Worm (Caenorhabditis elegans) whole organism, L3 larva: ENCODE results near the gene srw-115.
"Not testable (repeated sequence)": the region's sequence is repeated elsewhere in the genome, so short reads cannot be mapped to it uniquely, and the experiment has no call there.

ENCODE experiments used
- R02D3.7 ChIP-seq: fragments of 150-350 bp; optimal IDR thresholded peaks from 2 replicates; lab custom pipeline; 2014; ENCODE audit warnings: missing biosample characterization, missing genetic modification characterization
- ZK546.5 ChIP-seq: sonication (generic microtip); optimal IDR thresholded peaks from 2 replicates; lab custom pipeline; 2017; ENCODE audit warnings: missing biosample characterization, missing genetic modification characterization
- aly-2 ChIP-seq: fragments of 150-350 bp; optimal IDR thresholded peaks from 2 replicates; lab custom pipeline; 2014; ENCODE audit warnings: missing biosample characterization, missing genetic modification characterization
- ama-1 ChIP-seq: fragments of 150-350 bp; optimal IDR thresholded peaks from 2 replicates; lab custom pipeline; 2018
- ceh-16 ChIP-seq: sonication (generic microtip); optimal IDR thresholded peaks from 2 replicates; lab custom pipeline; 2017; ENCODE audit warnings: missing biosample characterization, missing genetic modification characterization
- ceh-82 ChIP-seq: fragments of 150-350 bp; optimal IDR thresholded peaks from 2 replicates; lab custom pipeline; 2014; ENCODE audit warnings: missing biosample characterization, missing genetic modification characterization
- ceh-9 ChIP-seq: sonication (generic microtip); optimal IDR thresholded peaks from 2 replicates; lab custom pipeline; 2018; ENCODE audit warnings: missing biosample characterization, missing genetic modification characterization
- egl-27 ChIP-seq: sonication (generic microtip); optimal IDR thresholded peaks from 4 replicates; lab custom pipeline; 2017; ENCODE audit warnings: missing biosample characterization, missing genetic modification reagents, missing genetic modification characterization
- egl-5 ChIP-seq: fragments of 150-350 bp; optimal IDR thresholded peaks from 2 replicates; lab custom pipeline; 2017; ENCODE audit warnings: missing biosample characterization, missing genetic modification reagents, missing genetic modification characterization, inconsistent platforms
- elt-1 ChIP-seq: fragments of 150-350 bp; optimal IDR thresholded peaks from 2 replicates; lab custom pipeline; 2014; ENCODE audit warnings: missing biosample characterization, missing genetic modification characterization
- eor-1 ChIP-seq, 2 experiments: fragments of 150-350 bp; optimal IDR thresholded peaks; 2 replicates each; lab custom pipeline; 2014 to 2018; ENCODE audit warnings: missing biosample characterization in 2 of 2, missing genetic modification characterization in 2 of 2
- fkh-2 ChIP-seq: fragments of 150-350 bp; optimal IDR thresholded peaks from 2 replicates; lab custom pipeline; 2014; ENCODE audit warnings: missing biosample characterization, missing genetic modification reagents, missing genetic modification characterization
- fos-1 ChIP-seq: fragments of 150-350 bp; optimal IDR thresholded peaks from 2 replicates; lab custom pipeline; 2014; ENCODE audit warnings: missing biosample characterization, missing genetic modification characterization
- hmg-11 ChIP-seq: sonication (generic microtip); optimal IDR thresholded peaks from 2 replicates; lab custom pipeline; 2016; ENCODE audit warnings: missing genetic modification characterization, missing compliant biosample characterization
- jun-1 ChIP-seq: fragments of 150-350 bp; optimal IDR thresholded peaks from 2 replicates; lab custom pipeline; 2014; ENCODE audit warnings: missing biosample characterization, missing genetic modification reagents, missing genetic modification characterization
- lin-39 ChIP-seq: fragments of 150-350 bp; optimal IDR thresholded peaks from 2 replicates; lab custom pipeline; 2018; ENCODE audit warnings: missing biosample characterization, missing genetic modification reagents, missing genetic modification characterization
- lsy-12 ChIP-seq: sonication (generic microtip); optimal IDR thresholded peaks from 2 replicates; lab custom pipeline; 2016; ENCODE audit warnings: mild to moderate bottlenecking, missing genetic modification characterization, missing compliant biosample characterization
- mml-1 ChIP-seq: fragments of 150-350 bp; sonication (generic microtip); optimal IDR thresholded peaks from 3 replicates; lab custom pipeline; 2014; ENCODE audit warnings: missing biosample characterization, missing genetic modification characterization
- nfya-1 ChIP-seq: sonication (generic microtip); optimal IDR thresholded peaks from 2 replicates; lab custom pipeline; 2017; ENCODE audit warnings: missing genetic modification characterization, mild to moderate bottlenecking, missing compliant biosample characterization, antibody characterized with exemption, moderate library complexity; ENCODE audit not compliant: insufficient read depth
- nhr-11 ChIP-seq: fragments of 150-350 bp; optimal IDR thresholded peaks from 2 replicates; lab custom pipeline; 2014; ENCODE audit warnings: missing biosample characterization, missing genetic modification characterization
- nhr-25 ChIP-seq: sonication (generic microtip); optimal IDR thresholded peaks from 2 replicates; lab custom pipeline; 2017; ENCODE audit warnings: missing biosample characterization, missing genetic modification characterization
- nhr-28 ChIP-seq: fragments of 150-350 bp; optimal IDR thresholded peaks from 2 replicates; lab custom pipeline; 2014; ENCODE audit warnings: missing biosample characterization, missing genetic modification characterization
- nhr-43 ChIP-seq: sonication (generic microtip); optimal IDR thresholded peaks from 2 replicates; lab custom pipeline; 2016; ENCODE audit warnings: mild to moderate bottlenecking, missing genetic modification characterization, missing compliant biosample characterization; ENCODE audit not compliant: poor library complexity, severe bottlenecking
- nhr-67 ChIP-seq: fragments of 150-350 bp; optimal IDR thresholded peaks from 2 replicates; lab custom pipeline; 2014; ENCODE audit warnings: missing biosample characterization, missing genetic modification characterization
- nhr-77 ChIP-seq: fragments of 150-350 bp; optimal IDR thresholded peaks from 2 replicates; lab custom pipeline; 2014; ENCODE audit warnings: missing biosample characterization, missing genetic modification characterization
- sea-2 ChIP-seq: fragments of 150-350 bp; sonication (generic microtip); optimal IDR thresholded peaks from 4 replicates; lab custom pipeline; 2014; ENCODE audit warnings: missing biosample characterization, missing genetic modification reagents, missing genetic modification characterization
- snpc-4 ChIP-seq: fragments of 150-350 bp; optimal IDR thresholded peaks from 2 replicates; lab custom pipeline; 2014; ENCODE audit warnings: missing biosample characterization, missing genetic modification characterization
- tbx-2 ChIP-seq: sonication (generic microtip); optimal IDR thresholded peaks from 2 replicates; lab custom pipeline; 2016; ENCODE audit warnings: mild to moderate bottlenecking, missing genetic modification characterization, missing compliant biosample characterization
- zag-1 ChIP-seq: fragments of 150-350 bp; optimal IDR thresholded peaks from 2 replicates; lab custom pipeline; 2014; ENCODE audit warnings: missing biosample characterization, missing genetic modification characterization

The srw-115 gene

ce11 chrV:2958202-2958601, 35.5 kb downstream of the srw-115 start, which contains the start of gene srw-142:
TSS of gene srw-142 (minus strand) at chrV:2958302.
- no peak for TF ChIP-seq jun-1
- TF ChIP-seq fkh-2 (tag; lab: Kevin White, UChicago), result no peak
- TF ChIP-seq tbx-2 (tag; lab: Kevin White, UChicago), result no peak
- TF ChIP-seq eor-1 (tag; optimal IDR thresholded peaks at IDR 0.05; lab: Kevin White, UChicago), result no peak
- no peak for TF ChIP-seq nhr-28 (tag; lab: Kevin White, UChicago)
- no peak for TF ChIP-seq zag-1 (tag; lab: Kevin White, UChicago)
- TF ChIP-seq nhr-43 (tag; lab: Kevin White, UChicago), result no peak
- TF ChIP-seq nhr-11, result no peak
- TF ChIP-seq mml-1, result no peak
- no peak for TF ChIP-seq R02D3.7 (tag; lab: Kevin White, UChicago)
- TF ChIP-seq lin-39, result no peak

DNA sequence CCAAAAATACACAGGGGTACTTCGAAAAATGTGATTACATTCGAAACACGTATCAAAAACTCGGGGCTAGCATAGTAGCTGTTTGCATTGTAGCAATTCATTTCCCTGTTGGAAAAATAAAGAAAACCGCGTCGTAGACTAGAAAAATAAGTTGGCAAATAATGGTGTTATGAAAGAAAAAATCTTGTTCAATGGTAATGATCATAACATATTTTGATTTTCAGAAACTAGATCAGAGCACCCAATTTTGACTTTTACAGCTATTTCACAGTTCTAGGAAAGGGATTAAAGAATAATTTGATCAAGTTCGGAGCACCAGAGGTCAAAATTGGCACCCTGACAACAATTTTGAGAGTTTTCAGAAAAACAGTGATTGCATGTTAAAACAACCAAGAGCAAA, 38.4 kb downstream of the srw-115 start, which contains the start of gene srh-248:
srh-248 (minus strand) TSS at position 101 of the 400 bp plus-strand sequence.
- not testable (repeated sequence) for TF ChIP-seq ceh-82, tbx-2, ceh-16 (tag; lab: Kevin White, UChicago)

ce11 chrV:2952102-2952501, 41.6 kb downstream of the srw-115 start, which contains the start of gene srw-122:
TSS of gene srw-122 (minus strand) at chrV:2952202.
- TF ChIP-seq nfya-1 (tag; lab: Kevin White, UChicago); nhr-25; lsy-12 (tag; lab: Kevin White, UChicago): not testable (repeated sequence)

- TF ChIP-seq egl-27 (tag; lab: Kevin White, UChicago) (no peak), ZK546.5 (tag; lab: Kevin White, UChicago) (no peak), R02D3.7 (tag; lab: Kevin White, UChicago) (no peak), ceh-16 (tag; lab: Kevin White, UChicago) (no peak), ceh-9 (tag; lab: Kevin White, UChicago) (no peak), jun-1 (no peak), ama-1 (lab: Kevin White, UChicago) (no peak), tbx-2 (tag; lab: Kevin White, UChicago) (no peak), nhr-67 (tag; lab: Kevin White, UChicago) (no peak), ceh-82 (tag; lab: Kevin White, UChicago) (no peak), snpc-4 (tag; lab: Kevin White, UChicago) (no peak), nhr-25 (no peak)
- TF ChIP-seq, all 47 proteins: peak for 0
These were observed 48.1 kb downstream of the srw-115 start, which contains the start of gene srh-87 for ce11 chrV:2945602-2946001. TSS of gene srh-87 (minus strand) at chrV:2945702.

DNA sequence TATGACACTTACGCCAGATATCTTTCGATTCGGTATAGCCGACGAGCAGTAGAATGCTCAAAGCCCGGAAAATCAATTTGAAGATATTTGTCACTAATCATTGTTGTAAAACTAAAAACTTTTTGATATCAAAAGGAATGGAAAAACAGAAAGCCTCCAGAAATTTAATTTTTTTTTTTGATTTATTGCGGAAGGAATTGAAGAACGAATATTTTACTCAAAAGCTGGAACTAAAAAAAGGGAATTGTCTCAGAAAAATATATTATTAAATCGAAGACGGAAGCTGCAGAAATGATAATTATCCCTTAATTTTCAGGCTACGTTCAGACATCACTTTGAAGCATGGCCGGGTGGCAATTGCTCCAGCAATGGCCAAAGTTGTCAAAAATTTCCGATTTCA, 49.9 kb downstream of the srw-115 start, which contains the start of gene srw-137:
srw-137 (minus strand) TSS at position 101 of the 400 bp plus-strand sequence.
- no peak for TF ChIP-seq elt-1 (tag; lab: Kevin White, UChicago)
- TF ChIP-seq hmg-11, result no peak
- TF ChIP-seq jun-1, result no peak
- no peak for TF ChIP-seq aly-2
- no peak for TF ChIP-seq egl-5 (tag; lab: Kevin White, UChicago)
- no peak for TF ChIP-seq nhr-77 (tag; lab: Kevin White, UChicago)
- no peak for TF ChIP-seq sea-2 (GFP tag; lab: Kevin White, UChicago)
- TF ChIP-seq nhr-25, result no peak
- TF ChIP-seq lin-39, result no peak
- TF ChIP-seq ZK546.5 (tag; lab: Kevin White, UChicago), result no peak
- no peak for TF ChIP-seq fos-1
- TF ChIP-seq ceh-82 (tag; lab: Kevin White, UChicago), result no peak
